Fruit fly (Drosophila melanogaster) whole organism, embryonic: ENCODE data around the gene CG16972.

ENCODE experiments used
- Adf1 ChIP-seq: fragments of 200-800 bp; sonication (Bioruptor generic); IDR thresholded peaks from 2 replicates; pipeline ENCODE4 v1.3.6; 2022; ENCODE audit warnings: missing biosample characterization, missing genetic modification characterization
- BtbVII ChIP-seq: fragments of 200-800 bp; sonication (Bioruptor generic); optimal IDR thresholded peaks from 3 replicates; lab custom pipeline; 2017; ENCODE audit warnings: missing biosample characterization, mild to moderate bottlenecking, missing genetic modification characterization
- CG12071 ChIP-seq: fragments of 200-800 bp; sonication (Bioruptor generic); optimal IDR thresholded peaks from 3 replicates; lab custom pipeline; 2018; ENCODE audit warnings: missing biosample characterization, mild to moderate bottlenecking, missing genetic modification characterization
- CG12659 ChIP-seq: fragments of 200-800 bp; sonication (Bioruptor generic); optimal IDR thresholded peaks from 3 replicates; lab custom pipeline; 2017; ENCODE audit warnings: mild to moderate bottlenecking, missing biosample characterization, missing genetic modification reagents, missing genetic modification characterization
- CG14014 ChIP-seq: fragments of 200-800 bp; sonication (Bioruptor generic); IDR thresholded peaks from 2 replicates; pipeline ENCODE4 v1.3.6; 2022; ENCODE audit warnings: missing biosample characterization, missing genetic modification characterization
- CG1529 ChIP-seq: fragments of 200-800 bp; sonication (Bioruptor generic); optimal IDR thresholded peaks from 3 replicates; lab custom pipeline; 2018; ENCODE audit warnings: missing biosample characterization, missing genetic modification characterization
- CG1602 ChIP-seq: fragments of 200-800 bp; sonication (Bioruptor generic); optimal IDR thresholded peaks from 3 replicates; lab custom pipeline; 2016; ENCODE audit warnings: missing biosample characterization, missing genetic modification characterization
- CG17359 ChIP-seq: fragments of 200-800 bp; sonication (Bioruptor generic); optimal IDR thresholded peaks from 3 replicates; lab custom pipeline; 2018; ENCODE audit warnings: missing biosample characterization, mild to moderate bottlenecking, missing genetic modification characterization, moderate library complexity
- CG17568 ChIP-seq: fragments of 200-800 bp; sonication (Bioruptor generic); optimal IDR thresholded peaks from 2 replicates; lab custom pipeline; 2018; ENCODE audit warnings: missing biosample characterization, mild to moderate bottlenecking, missing genetic modification characterization, moderate library complexity
- CG3065 ChIP-seq: fragments of 200-800 bp; sonication (Bioruptor generic); optimal IDR thresholded peaks from 2 replicates; lab custom pipeline; 2016; ENCODE audit warnings: missing biosample characterization, missing genetic modification characterization
- CG32532 ChIP-seq: fragments of 200-800 bp; sonication (Bioruptor generic); IDR thresholded peaks from 2 replicates; pipeline ENCODE4 v1.3.6; 2022; ENCODE audit warnings: missing biosample characterization, missing genetic modification characterization
- CG32772 ChIP-seq: fragments of 200-800 bp; sonication (Bioruptor generic); IDR thresholded peaks from 2 replicates; pipeline ENCODE4 v1.3.6; 2022; ENCODE audit warnings: missing biosample characterization, missing genetic modification characterization
- CG4360 ChIP-seq: fragments of 200-800 bp; sonication (Bioruptor generic); IDR thresholded peaks from 2 replicates; pipeline ENCODE4 v1.3.6; 2022; ENCODE audit warnings: missing biosample characterization, missing genetic modification characterization
- CG4617 ChIP-seq: fragments of 200-800 bp; sonication (Bioruptor generic); optimal IDR thresholded peaks from 3 replicates; lab custom pipeline; 2016; ENCODE audit warnings: missing biosample characterization, missing genetic modification characterization, borderline replicate concordance
- CG4854 ChIP-seq: fragments of 200-800 bp; sonication (Bioruptor generic); optimal IDR thresholded peaks from 2 replicates; lab custom pipeline; 2016; ENCODE audit warnings: missing biosample characterization, missing genetic modification characterization, inconsistent platforms
- CG6765 ChIP-seq: fragments of 200-800 bp; sonication (Bioruptor generic); optimal IDR thresholded peaks from 3 replicates; lab custom pipeline; 2017; ENCODE audit warnings: missing biosample characterization, mild to moderate bottlenecking, missing genetic modification characterization
- CG7786 ChIP-seq: fragments of 200-800 bp; sonication (Bioruptor generic); optimal IDR thresholded peaks from 2 replicates; lab custom pipeline; 2016; ENCODE audit warnings: missing biosample characterization, missing genetic modification characterization
- CG8359 ChIP-seq: fragments of 200-800 bp; sonication (Bioruptor generic); optimal IDR thresholded peaks from 2 replicates; lab custom pipeline; 2017; ENCODE audit warnings: missing biosample characterization, mild to moderate bottlenecking, missing genetic modification characterization, borderline replicate concordance
- CG9932 ChIP-seq: fragments of 200-800 bp; sonication (Bioruptor generic); IDR thresholded peaks from 2 replicates; pipeline ENCODE4 v1.3.6; 2022; ENCODE audit warnings: missing biosample characterization, missing genetic modification characterization
- CHES-1-like ChIP-seq: fragments of 200-800 bp; sonication (Bioruptor generic); optimal IDR thresholded peaks from 2 replicates; lab custom pipeline; 2016; ENCODE audit warnings: missing biosample characterization, missing genetic modification characterization
- CTCF ChIP-seq: fragments of 200-800 bp; sonication (Bioruptor generic); optimal IDR thresholded peaks from 2 replicates; lab custom pipeline; 2017; ENCODE audit warnings: missing biosample characterization, mild to moderate bottlenecking, missing genetic modification characterization, moderate library complexity
- D ChIP-seq, 2 experiments: fragments of 200-800 bp in 1 of 2; fragments of >200 bp in 1 of 2; sonication (Bioruptor generic) in 1 of 2; optimal IDR thresholded peaks; 2 replicates in 1 of 2; 3 replicates in 1 of 2; lab custom pipeline; 2017; ENCODE audit warnings: mild to moderate bottlenecking in 1 of 2, missing biosample characterization in 1 of 2, missing genetic modification characterization in 1 of 2, missing genetic modification reagents in 1 of 2
- Dad ChIP-seq: fragments of 200-800 bp; sonication (Bioruptor generic); optimal IDR thresholded peaks from 3 replicates; lab custom pipeline; 2016; ENCODE audit warnings: missing biosample characterization, missing genetic modification characterization
- E2f2 ChIP-seq: fragments of 200-800 bp; sonication (Bioruptor generic); IDR thresholded peaks from 2 replicates; pipeline ENCODE4 v1.3.6; 2022; ENCODE audit warnings: missing biosample characterization, missing genetic modification characterization
- Fer1 ChIP-seq: fragments of 200-800 bp; sonication (Bioruptor generic); optimal IDR thresholded peaks from 2 replicates; lab custom pipeline; 2017; ENCODE audit warnings: missing biosample characterization, mild to moderate bottlenecking, missing genetic modification characterization
- Hey ChIP-seq: fragments of 200-800 bp; sonication (Bioruptor generic); optimal IDR thresholded peaks from 3 replicates; lab custom pipeline; 2018; ENCODE audit warnings: missing biosample characterization, mild to moderate bottlenecking, missing genetic modification characterization
- Hr78 ChIP-seq, 2 experiments: fragments of 200-800 bp in 1 of 2; fragments of >200 bp in 1 of 2; sonication (Bioruptor generic) in 1 of 2; optimal IDR thresholded peaks; 2 replicates each; lab custom pipeline; 2017 to 2019; ENCODE audit warnings: missing biosample characterization in 2 of 2, missing genetic modification characterization in 2 of 2, mild to moderate bottlenecking in 1 of 2, moderate library complexity in 1 of 2
- Hsf ChIP-seq: fragments of 200-800 bp; sonication (Bioruptor generic); optimal IDR thresholded peaks from 3 replicates; lab custom pipeline; 2016; ENCODE audit warnings: missing biosample characterization, missing genetic modification characterization
- Med ChIP-seq: fragments of 200-800 bp; sonication (Bioruptor generic); peaks from one replicate; lab custom pipeline; 2016; ENCODE audit warnings: missing biosample characterization, missing genetic modification characterization, mild to moderate bottlenecking, inconsistent platforms, moderate library complexity
- NK7.1 ChIP-seq: fragments of 200-800 bp; sonication (Bioruptor generic); optimal IDR thresholded peaks from 3 replicates; lab custom pipeline; 2016; ENCODE audit warnings: missing biosample characterization, missing genetic modification characterization
- Sox100B ChIP-seq: fragments of 200-800 bp; sonication (Bioruptor generic); optimal IDR thresholded peaks from 3 replicates; lab custom pipeline; 2018; ENCODE audit warnings: missing biosample characterization, mild to moderate bottlenecking, missing genetic modification characterization
- Stat92E ChIP-seq, 3 experiments: fragments of >200 bp in 2 of 3; fragments of 200-800 bp in 1 of 3; sonication (Bioruptor generic) in 1 of 3; optimal IDR thresholded peaks; 2 replicates each; lab custom pipeline; 2017 to 2019; ENCODE audit warnings: missing biosample characterization in 3 of 3, missing genetic modification characterization in 3 of 3, mild to moderate bottlenecking in 1 of 3, moderate library complexity in 1 of 3
- bsh ChIP-seq, 2 experiments: fragments of 200-800 bp; sonication (Bioruptor generic); optimal IDR thresholded peaks; 2 replicates each; lab custom pipeline; 2017 to 2018; ENCODE audit warnings: mild to moderate bottlenecking in 2 of 2, missing biosample characterization in 2 of 2, missing genetic modification characterization in 2 of 2, moderate library complexity in 1 of 2
- dati ChIP-seq: fragments of 200-800 bp; sonication (Bioruptor generic); IDR thresholded peaks from 2 replicates; pipeline ENCODE4 v1.3.6; 2022; ENCODE audit warnings: missing biosample characterization, missing genetic modification characterization
- dmrt11E ChIP-seq: fragments of 200-800 bp; sonication (Bioruptor generic); optimal IDR thresholded peaks from 3 replicates; lab custom pipeline; 2018; ENCODE audit warnings: missing biosample characterization, mild to moderate bottlenecking, missing genetic modification characterization, moderate library complexity
- emc ChIP-seq: fragments of 200-800 bp; sonication (Bioruptor generic); optimal IDR thresholded peaks from 2 replicates; lab custom pipeline; 2016; ENCODE audit warnings: missing biosample characterization, missing genetic modification characterization
- en ChIP-seq: fragments of 200-800 bp; sonication (Bioruptor generic); optimal IDR thresholded peaks from 2 replicates; lab custom pipeline; 2016; ENCODE audit warnings: missing biosample characterization, missing genetic modification characterization
- ewg ChIP-seq: fragments of 200-800 bp; sonication (Bioruptor generic); optimal IDR thresholded peaks from 3 replicates; lab custom pipeline; 2017; ENCODE audit warnings: mild to moderate bottlenecking, missing biosample characterization, missing genetic modification reagents, missing genetic modification characterization
- eyg ChIP-seq: fragments of 200-800 bp; sonication (Bioruptor generic); optimal IDR thresholded peaks from 3 replicates; lab custom pipeline; 2016; ENCODE audit warnings: missing biosample characterization, missing genetic modification characterization
- fru ChIP-seq: fragments of >200 bp; optimal IDR thresholded peaks from 2 replicates; lab custom pipeline; 2017
- gcm ChIP-seq: fragments of 200-800 bp; sonication (Bioruptor generic); optimal IDR thresholded peaks from 2 replicates; lab custom pipeline; 2019; ENCODE audit warnings: missing biosample characterization, mild to moderate bottlenecking, missing genetic modification characterization, moderate library complexity
- gsb ChIP-seq: fragments of 200-800 bp; sonication (Bioruptor generic); IDR thresholded peaks from 2 replicates; pipeline ENCODE4 v1.3.6; 2022; ENCODE audit warnings: missing biosample characterization, missing genetic modification characterization
- inv ChIP-seq: fragments of 200-800 bp; sonication (Bioruptor generic); IDR thresholded peaks from 2 replicates; pipeline ENCODE4 v1.3.6; 2022; ENCODE audit warnings: missing biosample characterization, missing genetic modification characterization; ENCODE audit not compliant: partially characterized antibody
- mld ChIP-seq: fragments of 200-800 bp; sonication (Bioruptor generic); IDR thresholded peaks from 3 replicates; pipeline ENCODE4 v1.3.6; 2022; ENCODE audit warnings: missing biosample characterization, missing genetic modification characterization; ENCODE audit not compliant: partially characterized antibody
- oc ChIP-seq: fragments of 200-800 bp; sonication (Bioruptor generic); optimal IDR thresholded peaks from 2 replicates; lab custom pipeline; 2018; ENCODE audit warnings: missing biosample characterization, mild to moderate bottlenecking, missing genetic modification characterization, moderate library complexity
- run ChIP-seq: fragments of 200-800 bp; sonication (Bioruptor generic); optimal IDR thresholded peaks from 3 replicates; lab custom pipeline; 2018; ENCODE audit warnings: missing biosample characterization, mild to moderate bottlenecking, missing genetic modification characterization
- sc ChIP-seq, 3 experiments: fragments of >200 bp in 2 of 3; fragments of 200-800 bp in 1 of 3; sonication (Bioruptor generic) in 1 of 3; optimal IDR thresholded peaks; 2 replicates in 2 of 3; 3 replicates in 1 of 3; lab custom pipeline; 2017; ENCODE audit warnings: mild to moderate bottlenecking in 1 of 3, missing biosample characterization in 1 of 3, missing genetic modification characterization in 1 of 3, missing genetic modification reagents in 1 of 3
- sd ChIP-seq: fragments of 200-800 bp; sonication (Bioruptor generic); optimal IDR thresholded peaks from 3 replicates; lab custom pipeline; 2018; ENCODE audit warnings: missing biosample characterization, mild to moderate bottlenecking, missing genetic modification characterization, moderate library complexity
- vnd ChIP-seq: fragments of 200-800 bp; sonication (Bioruptor generic); IDR thresholded peaks from 3 replicates; pipeline ENCODE4 v1.3.6; 2022; ENCODE audit warnings: missing biosample characterization, missing genetic modification characterization; ENCODE audit not compliant: partially characterized antibody
- vvl ChIP-seq: fragments of 200-800 bp; sonication (Bioruptor generic); IDR thresholded peaks from 2 replicates; pipeline ENCODE4 v1.3.6; 2022; ENCODE audit warnings: missing biosample characterization, missing genetic modification characterization

The CG16972 gene

dm6 chr2L:13222225-13222648, 19.1 kb upstream of the CG16972 start, which contains the start of the genes Ski6 and CG16812 (continued):
- TF ChIP-seq CG32772 (GFP tag; lab: Robert Waterston, UW) (peak; percentile 56), oc (tag; lab: Kevin White, UChicago) (peak; percentile 52), eyg (GFP tag; lab: Kevin White, UChicago) (no peak), CG14014 (GFP tag; lab: Robert Waterston, UW) (peak; percentile 53; the same call in 1 of the 2 replicates), sd (tag; lab: Kevin White, UChicago) (no peak), inv (GFP tag; lab: Robert Waterston, UW) (no peak), CG32532 (GFP tag; lab: Robert Waterston, UW) (peak; percentile 83), bsh (GFP tag; optimal IDR thresholded peaks at IDR 0.05; lab: Kevin White, UChicago) (peak in 1 of 2 experiments; percentile 79), en (GFP tag; lab: Kevin White, UChicago) (peak; percentile 3), emc (GFP tag; lab: Kevin White, UChicago) (no peak), fru (lab: Kevin White, UChicago) (no peak), dmrt11E (tag; lab: Kevin White, UChicago) (peak; percentile 67), vvl (peak; percentile 84), sc (optimal IDR thresholded peaks at IDR 0.05; lab: Kevin White, UChicago) (no peak), sc (GFP tag; optimal IDR thresholded peaks at IDR 0.05; lab: Kevin White, UChicago) (no peak), mld (GFP tag; lab: Robert Waterston, UW) (no peak), CTCF (GFP tag; lab: Kevin White, UChicago) (no peak), CG4360 (GFP tag; lab: Robert Waterston, UW) (no peak), Med (GFP tag; lab: Kevin White, UChicago) (peak; percentile 84), vnd (GFP tag; lab: Robert Waterston, UW) (no peak), D (optimal IDR thresholded peaks at IDR 0.05; lab: Kevin White, UChicago) (no peak), D (GFP tag; optimal IDR thresholded peaks at IDR 0.05; lab: Kevin White, UChicago) (no peak), dati (no peak), Hey (tag; lab: Kevin White, UChicago) (no peak), CG4854 (GFP tag; lab: Kevin White, UChicago) (no peak), Adf1 (no peak), Fer1 (GFP tag; lab: Kevin White, UChicago) (no peak), CG12071 (GFP tag; lab: Kevin White, UChicago) (no peak), Dad (no peak), CG12659 (peak; percentile 82), NK7.1 (GFP tag; lab: Kevin White, UChicago) (no peak), CG3065 (GFP tag; lab: Kevin White, UChicago) (peak; percentile 10), CG4617 (peak; percentile 65), CG9932 (peak; percentile 78), CG1602 (GFP tag; lab: Kevin White, UChicago) (peak; percentile 60), run (tag; lab: Kevin White, UChicago) (peak; percentile 45), CG7786 (GFP tag; lab: Kevin White, UChicago) (peak; percentile 12), Hsf (peak; percentile 62), CHES-1-like (GFP tag; lab: Kevin White, UChicago) (peak; percentile 16), CG1529 (GFP tag; lab: Kevin White, UChicago) (no peak), CG8359 (GFP tag; lab: Kevin White, UChicago) (no peak), CG17359 (tag; lab: Kevin White, UChicago) (peak; percentile 78), CG6765 (GFP tag; lab: Kevin White, UChicago) (peak; percentile 7), CG17568 (GFP tag; lab: Kevin White, UChicago) (peak; percentile 83), Hr78 (GFP tag; optimal IDR thresholded peaks at IDR 0.05; lab: Kevin White, UChicago) (no peak), Sox100B (GFP tag; lab: Kevin White, UChicago) (no peak), gcm (GFP tag; lab: Kevin White, UChicago) (peak; percentile 68), ewg (GFP tag; lab: Kevin White, UChicago) (peak; percentile 13), gsb (GFP tag; lab: Robert Waterston, UW) (no peak), E2f2 (GFP tag; lab: Robert Waterston, UW) (peak; percentile 58; the same call in 1 of the 2 replicates), BtbVII (GFP tag; lab: Kevin White, UChicago) (no peak), Stat92E (GFP tag; optimal IDR thresholded peaks at IDR 0.05; lab: Kevin White, UChicago) (peak in 1 of 3 experiments; percentile 8)
